Worm (Caenorhabditis elegans): ENCODE data around the gene K02C4.2.

The K02C4.2 gene

ce11 chrII:8086803-8087202 is 11.2 kb downstream of the K02C4.2 start, which contains the start of gene K02C4.3 (continued):
- peak; percentile 93 for TF ChIP-seq dpl-1 (GFP tag; optimal IDR thresholded peaks at IDR 0.05)
- TF ChIP-seq skn-1 (tag; optimal IDR thresholded peaks at IDR 0.05), result no peak
- peak; percentile 37 for TF ChIP-seq snpc-4 (tag; optimal IDR thresholded peaks at IDR 0.05)
- peak; percentile 81 for TF ChIP-seq mes-2 (tag; optimal IDR thresholded peaks at IDR 0.05; ENCODE audit: poor library complexity, severe bottlenecking)
- peak; percentile 27 for TF ChIP-seq nhr-28 (tag; optimal IDR thresholded peaks at IDR 0.05)
- TF ChIP-seq hmg-1.1 (GFP tag; IDR thresholded peaks at IDR 0.05), result 0 out of 2 replicates have a peak, but pooled peaks have one; percentile 13
- TF ChIP-seq ztf-7 (tag; optimal IDR thresholded peaks at IDR 0.05), result peak; percentile 10
- TF ChIP-seq arid-1 (GFP tag; conservative IDR thresholded peaks at IDR 0.05), result no peak
- TF ChIP-seq mep-1 (tag; optimal IDR thresholded peaks at IDR 0.05), result peak; percentile 70
- peak; percentile 2 for TF ChIP-seq fkh-10 (GFP tag; optimal IDR thresholded peaks at IDR 0.05)

- TF ChIP-seq lin-38 (GFP tag; IDR thresholded peaks at IDR 0.05) (peak; percentile 71), jun-1 (tag; optimal IDR thresholded peaks at IDR 0.05) (no peak), madf-5 (GFP tag; IDR thresholded peaks at IDR 0.05) (no peak), lsy-2 (tag; optimal IDR thresholded peaks at IDR 0.05) (peak in 1 of 2 experiments; percentile 71), skn-1 (tag; optimal IDR thresholded peaks at IDR 0.05) (no peak), dpl-1 (GFP tag; optimal IDR thresholded peaks at IDR 0.05) (peak; percentile 19), daf-16 (GFP tag; optimal IDR thresholded peaks at IDR 0.05) (no peak), daf-16 (tag; optimal IDR thresholded peaks at IDR 0.05) (peak; percentile 26), dve-1 (tag; optimal IDR thresholded peaks at IDR 0.05; ENCODE audit: insufficient read depth) (peak; percentile 67), spr-3 (GFP tag; optimal IDR thresholded peaks at IDR 0.05) (no peak), vab-7 (GFP tag; IDR thresholded peaks at IDR 0.05) (no peak), ceh-62 (tag; optimal IDR thresholded peaks at IDR 0.05) (no peak), daf-12 (tag; optimal IDR thresholded peaks at IDR 0.05) (no peak), tra-1 (GFP tag; IDR thresholded peaks at IDR 0.05) (no peak), mdt-29 (GFP tag; IDR thresholded peaks at IDR 0.05) (no peak), nhr-10 (tag; optimal IDR thresholded peaks at IDR 0.05) (no peak), T20F7.1 (GFP tag; optimal IDR thresholded peaks at IDR 0.05) (no peak), zag-1 (tag; optimal IDR thresholded peaks at IDR 0.05) (no peak), Y48G9A.11 (GFP tag; IDR thresholded peaks at IDR 0.05) (peak; percentile 40; the same call in 1 of the 2 replicates), snpc-1.2 (GFP tag; IDR thresholded peaks at IDR 0.05) (peak; percentile 76), F10B5.3 (tag; optimal IDR thresholded peaks at IDR 0.05) (no peak), php-3 (GFP tag; IDR thresholded peaks at IDR 0.05) (no peak; the same call in 1 of the 2 replicates), unc-62 (GFP tag; optimal IDR thresholded peaks at IDR 0.05 in 1 of 2) (peak in 1 of 2 experiments; percentile 19), unc-62 (tag; optimal IDR thresholded peaks at IDR 0.05) (no peak), ama-1 (optimal IDR thresholded peaks at IDR 0.05) (peak; percentile 93), daf-19 (GFP tag; conservative IDR thresholded peaks at IDR 0.05) (no peak), duxl-1 (tag; optimal IDR thresholded peaks at IDR 0.05; ENCODE audit: poor library complexity) (peak; percentile 62), lin-1 (GFP tag; IDR thresholded peaks at IDR 0.05) (no peak), ces-1 (GFP tag; optimal IDR thresholded peaks at IDR 0.05) (no peak), F37D6.2 (tag; optimal IDR thresholded peaks at IDR 0.05) (no peak), ceh-82 (tag; optimal IDR thresholded peaks at IDR 0.05) (no peak), unc-39 (tag; optimal IDR thresholded peaks at IDR 0.05) (no peak), arid-1 (GFP tag; conservative IDR thresholded peaks at IDR 0.05) (0 out of 2 replicates have a peak, but pooled peaks have one; percentile 13), ztf-11 (tag; optimal IDR thresholded peaks at IDR 0.05) (no peak), zfp-3 (GFP tag; conservative IDR thresholded peaks at IDR 0.05) (no peak), nhr-25 (tag; optimal IDR thresholded peaks at IDR 0.05; ENCODE audit: borderline replicate concordance, insufficient read depth) (peak; percentile 53), ztf-7 (tag; optimal IDR thresholded peaks at IDR 0.05) (no peak), pha-4 (GFP tag; IDR thresholded peaks at IDR 0.05) (no peak), pha-4 (tag; optimal IDR thresholded peaks at IDR 0.05) (no peak), pqm-1 (tag; optimal IDR thresholded peaks at IDR 0.05) (peak; percentile 39), hlh-11 (tag; optimal IDR thresholded peaks at IDR 0.05) (peak; percentile 56), rbr-2 (tag; optimal IDR thresholded peaks at IDR 0.05) (peak; percentile 23), nhr-6 (tag; optimal IDR thresholded peaks at IDR 0.05) (peak; percentile 10), aly-2 (tag; optimal IDR thresholded peaks at IDR 0.05) (no peak)
Observed at ce11 chrII:8091528-8091927, 16.0 kb downstream of the K02C4.2 start.
